Worm (Caenorhabditis elegans) whole organism, late embryonic: ENCODE data around the gene T01D1.4.
A peak's percentile ranks its signal among the peaks of the same experiment; 100 is the strongest.

Source experiments
- C08G9.2 ChIP-seq: sonication (generic microtip); optimal IDR thresholded peaks from 2 replicates; lab custom pipeline; 2016; ENCODE audit warnings: mild to moderate bottlenecking, missing genetic modification characterization, moderate library complexity, missing compliant biosample characterization
- K02D7.2 ChIP-seq: sonication (generic microtip); optimal IDR thresholded peaks from 2 replicates; lab custom pipeline; 2017; ENCODE audit warnings: mild to moderate bottlenecking, missing genetic modification characterization, missing compliant biosample characterization
- K09A11.1 ChIP-seq: sonication (generic microtip); optimal IDR thresholded peaks from 2 replicates; lab custom pipeline; 2017; ENCODE audit warnings: antibody characterized with exemption, mild to moderate bottlenecking, missing genetic modification characterization, missing compliant biosample characterization; ENCODE audit not compliant: insufficient read depth
- Y22D7AL.16 ChIP-seq: sonication (generic microtip); optimal IDR thresholded peaks from 2 replicates; lab custom pipeline; 2016; ENCODE audit warnings: missing genetic modification characterization, missing compliant biosample characterization
- ahr-1 ChIP-seq: sonication (generic microtip); optimal IDR thresholded peaks from 2 replicates; lab custom pipeline; 2016; ENCODE audit warnings: missing genetic modification characterization, missing compliant biosample characterization
- ama-1 ChIP-seq: fragments of 150-350 bp; optimal IDR thresholded peaks from 2 replicates; lab custom pipeline; 2014
- ceh-14 ChIP-seq: sonication (generic microtip); optimal IDR thresholded peaks from 2 replicates; lab custom pipeline; 2016; ENCODE audit warnings: missing genotype, missing genetic modification characterization, missing compliant biosample characterization
- ceh-2 ChIP-seq: sonication (generic microtip); optimal IDR thresholded peaks from 2 replicates; lab custom pipeline; 2016; ENCODE audit warnings: missing genotype, missing genetic modification characterization, missing compliant biosample characterization
- ceh-22 ChIP-seq: sonication (generic microtip); optimal IDR thresholded peaks from 2 replicates; lab custom pipeline; 2017; ENCODE audit warnings: missing biosample characterization, missing genetic modification characterization
- ceh-30 ChIP-seq: fragments of 150-350 bp; optimal IDR thresholded peaks from 2 replicates; lab custom pipeline; 2014; ENCODE audit warnings: missing biosample characterization, missing genetic modification characterization
- ceh-31 ChIP-seq: sonication (generic microtip); optimal IDR thresholded peaks from 2 replicates; lab custom pipeline; 2016; ENCODE audit warnings: missing genetic modification characterization, missing compliant biosample characterization
- ceh-34 ChIP-seq: sonication (generic microtip); optimal IDR thresholded peaks from 2 replicates; lab custom pipeline; 2016; ENCODE audit warnings: mild to moderate bottlenecking, missing genetic modification characterization, missing compliant biosample characterization
- ceh-45 ChIP-seq: fragments of 200-800 bp; sonication (Bioruptor generic); IDR thresholded peaks from 2 replicates; pipeline ENCODE4 v1.3.6; 2022; ENCODE audit warnings: missing genetic modification reagents, missing genetic modification characterization, missing compliant biosample characterization
- ceh-48 ChIP-seq: sonication (generic microtip); optimal IDR thresholded peaks from 2 replicates; lab custom pipeline; 2016; ENCODE audit warnings: missing genetic modification characterization, inconsistent platforms, missing compliant biosample characterization
- ceh-6 ChIP-seq: fragments of 200-800 bp; sonication (Bioruptor generic); optimal IDR thresholded peaks from 2 replicates; lab custom pipeline; 2018; ENCODE audit warnings: mild to moderate bottlenecking, missing genetic modification characterization, missing compliant biosample characterization
- che-1 ChIP-seq: sonication (generic microtip); optimal IDR thresholded peaks from 2 replicates; lab custom pipeline; 2016; ENCODE audit warnings: mild to moderate bottlenecking, missing genetic modification characterization, missing compliant biosample characterization
- dmd-4 ChIP-seq: sonication (generic microtip); optimal IDR thresholded peaks from 2 replicates; lab custom pipeline; 2016; ENCODE audit warnings: borderline replicate concordance, missing genetic modification characterization, missing compliant biosample characterization
- ets-4 ChIP-seq: sonication (generic microtip); optimal IDR thresholded peaks from 2 replicates; lab custom pipeline; 2016; ENCODE audit warnings: missing genetic modification characterization, missing compliant biosample characterization
- eyg-1 ChIP-seq: sonication (generic microtip); optimal IDR thresholded peaks from 2 replicates; lab custom pipeline; 2016; ENCODE audit warnings: missing genotype, missing genetic modification characterization, missing compliant biosample characterization
- fax-1 ChIP-seq: sonication (generic microtip); optimal IDR thresholded peaks from 2 replicates; lab custom pipeline; 2016; ENCODE audit warnings: missing genotype, missing genetic modification characterization, missing compliant biosample characterization
- fkh-10 ChIP-seq: fragments of 150-350 bp; optimal IDR thresholded peaks from 2 replicates; lab custom pipeline; 2014; ENCODE audit warnings: missing biosample characterization, missing genetic modification reagents, missing genetic modification characterization
- hlh-15 ChIP-seq: sonication (generic microtip); optimal IDR thresholded peaks from 2 replicates; lab custom pipeline; 2016; ENCODE audit warnings: missing genetic modification characterization, missing compliant biosample characterization
- hlh-30 ChIP-seq: sonication (generic microtip); optimal IDR thresholded peaks from 2 replicates; lab custom pipeline; 2017; ENCODE audit warnings: antibody characterized with exemption, missing genetic modification characterization, missing compliant biosample characterization; ENCODE audit not compliant: insufficient read depth
- hlh-8 ChIP-seq: sonication (generic microtip); optimal IDR thresholded peaks from 2 replicates; lab custom pipeline; 2016; ENCODE audit warnings: missing genotype, missing genetic modification characterization, missing compliant biosample characterization
- lin-11 ChIP-seq: fragments of 200-800 bp; sonication (Bioruptor generic); optimal IDR thresholded peaks from 2 replicates; lab custom pipeline; 2018; ENCODE audit warnings: mild to moderate bottlenecking, missing genetic modification characterization, missing compliant biosample characterization
- madf-2 ChIP-seq: sonication (generic microtip); optimal IDR thresholded peaks from 2 replicates; lab custom pipeline; 2017; ENCODE audit warnings: missing genetic modification characterization, missing compliant biosample characterization
- mec-3 ChIP-seq: sonication (generic microtip); optimal IDR thresholded peaks from 2 replicates; lab custom pipeline; 2016; ENCODE audit warnings: borderline replicate concordance, missing genetic modification characterization, missing compliant biosample characterization
- nhr-11 ChIP-seq: fragments of 150-350 bp; optimal IDR thresholded peaks from 2 replicates; lab custom pipeline; 2014; ENCODE audit warnings: missing biosample characterization, missing genetic modification characterization
- odd-2 ChIP-seq: sonication (generic microtip); optimal IDR thresholded peaks from 2 replicates; lab custom pipeline; 2017; ENCODE audit warnings: antibody characterized with exemption, mild to moderate bottlenecking, missing genetic modification characterization, missing compliant biosample characterization
- pag-3 ChIP-seq: sonication (generic microtip); optimal IDR thresholded peaks from 2 replicates; lab custom pipeline; 2016; ENCODE audit warnings: missing compliant biosample characterization, missing genetic modification characterization, borderline replicate concordance
- pha-2 ChIP-seq: sonication (generic microtip); optimal IDR thresholded peaks from 2 replicates; lab custom pipeline; 2017; ENCODE audit warnings: mild to moderate bottlenecking, missing genetic modification characterization, missing compliant biosample characterization
- pha-4 ChIP-seq: fragments of 150-350 bp; optimal IDR thresholded peaks from 2 replicates; lab custom pipeline; 2018; ENCODE audit warnings: missing biosample characterization, missing genetic modification reagents, missing genetic modification characterization
- pqm-1 ChIP-seq: sonication (generic microtip); optimal IDR thresholded peaks from 2 replicates; lab custom pipeline; 2016; ENCODE audit warnings: missing genetic modification characterization, missing compliant biosample characterization
- ref-2 ChIP-seq: sonication (generic microtip); optimal IDR thresholded peaks from 2 replicates; lab custom pipeline; 2016; ENCODE audit warnings: missing genetic modification characterization, missing compliant biosample characterization
- sdc-2 ChIP-seq: sonication (generic microtip); optimal IDR thresholded peaks from 2 replicates; lab custom pipeline; 2016; ENCODE audit warnings: missing genotype, missing genetic modification characterization, missing compliant biosample characterization
- sox-2 ChIP-seq: fragments of 200-800 bp; sonication (Bioruptor generic); IDR thresholded peaks from 2 replicates; pipeline ENCODE4 v1.3.6; 2022; ENCODE audit warnings: missing genetic modification reagents, missing genetic modification characterization, missing compliant biosample characterization
- tbx-7 ChIP-seq: sonication (generic microtip); optimal IDR thresholded peaks from 2 replicates; lab custom pipeline; 2016; ENCODE audit warnings: missing genotype, missing genetic modification characterization, missing compliant biosample characterization
- ttx-3 ChIP-seq: sonication (generic microtip); optimal IDR thresholded peaks from 2 replicates; lab custom pipeline; 2016; ENCODE audit warnings: missing genetic modification reagents, missing genetic modification characterization, missing compliant biosample characterization
- unc-42 ChIP-seq: sonication (generic microtip); optimal IDR thresholded peaks from 2 replicates; lab custom pipeline; 2016; ENCODE audit warnings: missing genotype, missing genetic modification characterization, missing compliant biosample characterization
- zip-5 ChIP-seq: sonication (generic microtip); optimal IDR thresholded peaks from 2 replicates; lab custom pipeline; 2016; ENCODE audit warnings: missing genetic modification characterization, missing compliant biosample characterization

Gene T01D1.4

DNA sequence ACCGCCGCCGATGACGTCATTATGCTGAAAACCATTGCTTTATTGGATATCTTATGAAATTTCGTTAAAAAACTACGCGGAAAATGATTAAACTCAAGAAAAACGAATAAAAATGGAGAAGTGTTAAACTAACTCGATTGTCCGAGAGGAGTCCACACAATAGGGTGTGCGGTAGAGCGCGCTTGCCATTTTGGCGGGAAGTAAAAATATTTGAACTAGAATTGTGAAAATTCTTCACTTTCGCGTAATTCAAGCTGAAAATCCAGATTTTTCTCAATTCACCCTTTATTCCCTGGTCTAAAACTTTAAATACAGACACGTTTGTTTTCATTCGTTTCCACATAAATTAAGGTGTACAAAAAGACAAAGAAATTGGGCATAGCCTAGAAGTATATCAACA, 37.7 kb upstream of the T01D1.4 start, which contains the start of gene F48A11.4 (continued):
- TF ChIP-seq hlh-8 (tag; lab: Kevin White, UChicago) (no peak), zip-5 (tag; lab: Kevin White, UChicago) (peak; percentile 10), ttx-3 (tag; lab: Kevin White, UChicago) (peak; percentile 32), ceh-2 (tag; lab: Kevin White, UChicago) (no peak), eyg-1 (tag; lab: Kevin White, UChicago) (no peak), pqm-1 (tag; lab: Kevin White, UChicago) (no peak), mec-3 (tag; lab: Kevin White, UChicago) (no peak), nhr-11 (tag; lab: Kevin White, UChicago) (no peak), pha-4 (no peak), pag-3 (tag; lab: Kevin White, UChicago) (no peak), hlh-30 (tag; lab: Kevin White, UChicago) (peak; percentile 45), unc-42 (tag; lab: Kevin White, UChicago) (peak; percentile 75), ceh-31 (tag; lab: Kevin White, UChicago) (peak; percentile 65), pha-2 (tag; lab: Kevin White, UChicago) (no peak), ceh-14 (tag; lab: Kevin White, UChicago) (no peak), Y22D7AL.16 (tag; lab: Kevin White, UChicago) (no peak), odd-2 (tag; lab: Kevin White, UChicago) (no peak), ref-2 (peak; percentile 57), ets-4 (tag; lab: Kevin White, UChicago) (peak; percentile 41), fax-1 (no peak), K02D7.2 (no peak), ceh-34 (tag; lab: Kevin White, UChicago) (peak; percentile 55), madf-2 (tag; lab: Kevin White, UChicago) (peak; percentile 16)

DNA sequence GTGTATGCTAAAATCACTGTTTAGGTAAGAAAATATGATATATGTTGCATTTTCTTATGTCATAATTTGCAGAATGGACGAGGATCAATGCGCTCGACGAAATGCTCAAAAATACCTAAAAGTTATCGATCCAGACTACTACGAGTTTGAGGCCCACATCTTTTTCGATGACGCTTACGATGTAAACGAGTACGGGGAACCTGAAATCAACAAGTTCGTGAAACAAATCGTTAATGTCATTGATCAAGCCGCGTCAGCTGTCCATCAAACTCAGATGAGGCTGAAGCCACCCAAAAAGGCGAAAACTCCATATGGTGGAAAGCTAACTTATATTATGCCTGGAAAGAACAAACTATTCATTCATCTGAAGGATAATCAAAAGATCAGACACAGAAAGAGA, 29.2 kb upstream of the T01D1.4 start:
- no peak for TF ChIP-seq ceh-31 (tag; lab: Kevin White, UChicago)
- no peak for TF ChIP-seq ttx-3 (tag; lab: Kevin White, UChicago)

DNA sequence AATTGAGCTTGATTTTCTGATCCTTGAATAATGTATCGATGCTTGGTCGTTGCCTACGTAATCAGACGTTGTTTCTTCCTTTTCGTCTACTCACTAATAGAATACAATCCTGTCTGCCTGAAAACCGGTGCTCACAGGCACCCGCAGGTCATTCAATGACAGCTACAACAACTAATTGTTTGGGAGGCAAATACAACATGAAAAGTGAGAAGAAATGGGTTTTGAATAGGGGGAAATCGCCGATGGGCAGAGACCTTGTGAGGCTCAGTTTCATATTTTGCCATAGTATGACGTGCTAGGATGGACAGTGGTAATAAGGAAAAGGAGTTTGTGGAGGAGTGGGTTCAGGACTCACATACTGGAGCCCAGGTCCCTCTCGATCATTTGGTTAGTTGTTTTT, 17.8 kb upstream of the T01D1.4 start, which contains the start of gene chs-2:
chs-2 (plus strand) TSS at position 301 of the 400 bp plus-strand sequence.
- no peak for TF ChIP-seq hlh-15
- TF ChIP-seq mec-3 (tag; lab: Kevin White, UChicago), result no peak
- TF ChIP-seq ceh-30, result no peak
- TF ChIP-seq ama-1 (lab: Kevin White, UChicago), result no peak
- no peak for TF ChIP-seq pqm-1 (tag; lab: Kevin White, UChicago)
- TF ChIP-seq C08G9.2 (tag; lab: Kevin White, UChicago), result no peak
- no peak for TF ChIP-seq lin-11 (tag; lab: Kevin White, UChicago)
- no peak for TF ChIP-seq ceh-6 (GFP tag; lab: Kevin White, UChicago)
- TF ChIP-seq sox-2 (GFP tag; lab: Robert Waterston, UW), result no peak
- TF ChIP-seq ceh-48 (tag; lab: Kevin White, UChicago), result no peak
- TF ChIP-seq dmd-4 (tag; lab: Kevin White, UChicago), result no peak
- TF ChIP-seq ceh-31 (tag; lab: Kevin White, UChicago), result no peak
- TF ChIP-seq fkh-10 (GFP tag; lab: Kevin White, UChicago), result no peak
- TF ChIP-seq ceh-45 (GFP tag; lab: Robert Waterston, UW), result no peak
- no peak for TF ChIP-seq ceh-2 (tag; lab: Kevin White, UChicago)
- TF ChIP-seq K09A11.1 (tag; lab: Kevin White, UChicago), result no peak
- TF ChIP-seq ceh-22 (tag; lab: Kevin White, UChicago), result no peak

DNA sequence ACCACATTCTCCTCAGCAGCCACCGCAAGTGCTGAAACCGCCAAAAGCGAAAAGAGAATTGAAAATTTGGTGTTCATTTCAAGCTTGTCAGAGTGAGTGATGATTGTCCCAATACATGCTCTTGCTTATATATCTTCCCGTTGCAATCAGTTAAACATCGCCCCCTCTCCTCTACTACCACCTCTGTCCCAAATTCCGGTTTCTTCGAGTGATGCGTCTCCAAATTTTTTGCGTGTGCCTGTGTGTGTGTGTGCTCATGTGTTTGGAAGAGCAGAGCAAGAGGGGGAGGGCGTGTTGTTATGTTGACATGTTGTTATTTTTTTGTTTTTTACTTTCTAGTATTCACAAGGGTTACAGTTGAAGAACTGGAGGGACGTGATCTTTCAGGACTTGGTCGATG, 15.6 kb upstream of the T01D1.4 start, which contains the start of gene abu-11:
abu-11 (minus strand) TSS at position 101 of the 400 bp plus-strand sequence.
- TF ChIP-seq lin-11 (tag; lab: Kevin White, UChicago) (no peak), ceh-48 (tag; lab: Kevin White, UChicago) (no peak), tbx-7 (no peak), fax-1 (no peak), sox-2 (GFP tag; lab: Robert Waterston, UW) (no peak), che-1 (tag; lab: Kevin White, UChicago) (no peak), ahr-1 (tag; lab: Kevin White, UChicago) (no peak), K02D7.2 (no peak), sdc-2 (tag; lab: Kevin White, UChicago) (no peak)
